Fruit fly (Drosophila melanogaster) whole organism, embryonic: ENCODE measurements around the gene CG31999.

Experiments
- Aef1 ChIP-seq: fragments of 200-800 bp; sonication (Bioruptor generic); IDR thresholded peaks from 3 replicates; pipeline ENCODE4 v1.3.6; 2022; ENCODE audit warnings: missing biosample characterization, missing genetic modification characterization
- BEAF-32 ChIP-seq: fragments of 200-800 bp; sonication (Bioruptor generic); optimal IDR thresholded peaks from 3 replicates; lab custom pipeline; 2017; ENCODE audit warnings: missing biosample characterization, missing genetic modification characterization, mild to moderate bottlenecking, moderate library complexity, missing genetic modification reagents
- CG11723 ChIP-seq: fragments of 200-800 bp; sonication (Bioruptor generic); optimal IDR thresholded peaks from 2 replicates; lab custom pipeline; 2017; ENCODE audit warnings: missing biosample characterization, mild to moderate bottlenecking, missing genetic modification characterization
- CG12769 ChIP-seq: fragments of 200-800 bp; sonication (Bioruptor generic); optimal IDR thresholded peaks from 2 replicates; lab custom pipeline; 2019; ENCODE audit warnings: missing biosample characterization, mild to moderate bottlenecking, missing genetic modification characterization, moderate library complexity
- CG1603 ChIP-seq: fragments of 200-800 bp; sonication (Bioruptor generic); optimal IDR thresholded peaks from 2 replicates; lab custom pipeline; 2019; ENCODE audit warnings: missing biosample characterization, mild to moderate bottlenecking, missing genetic modification characterization, moderate library complexity
- CG17359 ChIP-seq: fragments of 200-800 bp; sonication (Bioruptor generic); optimal IDR thresholded peaks from 3 replicates; lab custom pipeline; 2018; ENCODE audit warnings: missing biosample characterization, mild to moderate bottlenecking, missing genetic modification characterization, moderate library complexity
- CG17802 ChIP-seq: fragments of 200-800 bp; sonication (Bioruptor generic); optimal IDR thresholded peaks from 2 replicates; lab custom pipeline; 2018; ENCODE audit warnings: missing biosample characterization, mild to moderate bottlenecking, missing genetic modification characterization, moderate library complexity
- CG17912 ChIP-seq: fragments of 200-800 bp; sonication (Bioruptor generic); optimal IDR thresholded peaks from 2 replicates; lab custom pipeline; 2018; ENCODE audit warnings: missing biosample characterization, mild to moderate bottlenecking, missing genetic modification characterization
- CG2199 ChIP-seq: fragments of 200-800 bp; sonication (Bioruptor generic); IDR thresholded peaks from 3 replicates; pipeline ENCODE4 v1.3.6; 2022; ENCODE audit warnings: missing biosample characterization, missing genetic modification characterization
- CG30020 ChIP-seq: fragments of 200-800 bp; optimal IDR thresholded peaks from 2 replicates; lab custom pipeline; 2019; ENCODE audit warnings: missing biosample characterization, mild to moderate bottlenecking, missing genetic modification characterization, moderate library complexity
- CG4730 ChIP-seq: fragments of 200-800 bp; sonication (Bioruptor generic); IDR thresholded peaks from 2 replicates; pipeline ENCODE4 v1.3.6; 2022; ENCODE audit warnings: missing biosample characterization, missing genetic modification characterization
- CG8290 ChIP-seq, 3 experiments: fragments of 200-800 bp; sonication (Bioruptor generic); optimal IDR thresholded peaks; 2 replicates each; lab custom pipeline; 2016 to 2019; ENCODE audit warnings: missing biosample characterization in 3 of 3, missing genetic modification characterization in 3 of 3, mild to moderate bottlenecking in 2 of 3, moderate library complexity in 1 of 3
- CkIIα-i1 ChIP-seq: fragments of 200-800 bp; sonication (Bioruptor generic); IDR thresholded peaks from 2 replicates; pipeline ENCODE4 v1.3.6; 2022; ENCODE audit warnings: missing biosample characterization, missing genetic modification characterization
- D19A ChIP-seq: fragments of 200-800 bp; optimal IDR thresholded peaks from 3 replicates; lab custom pipeline; 2019; ENCODE audit warnings: missing biosample characterization, mild to moderate bottlenecking, missing genetic modification characterization, moderate library complexity
- Deaf1 ChIP-seq: fragments of 200-800 bp; optimal IDR thresholded peaks from 3 replicates; lab custom pipeline; 2019; ENCODE audit warnings: missing biosample characterization, mild to moderate bottlenecking, missing genetic modification characterization, moderate library complexity
- Dip2 ChIP-seq: fragments of 200-800 bp; sonication (Bioruptor generic); IDR thresholded peaks from 2 replicates; pipeline ENCODE4 v1.3.6; 2022; ENCODE audit warnings: missing biosample characterization, missing genetic modification characterization
- Eip74EF ChIP-seq, 2 experiments: fragments of 200-800 bp in 1 of 2; fragments of >200 bp in 1 of 2; sonication (Bioruptor generic) in 1 of 2; optimal IDR thresholded peaks; 2 replicates each; lab custom pipeline; 2017 to 2019; ENCODE audit warnings: missing biosample characterization in 2 of 2, missing genetic modification characterization in 2 of 2, mild to moderate bottlenecking in 1 of 2, moderate library complexity in 1 of 2
- Ets97D ChIP-seq: fragments of 200-800 bp; sonication (Bioruptor generic); optimal IDR thresholded peaks from 3 replicates; lab custom pipeline; 2016; ENCODE audit warnings: missing biosample characterization, missing genetic modification characterization
- HmgD ChIP-seq: fragments of 200-800 bp; sonication (Bioruptor generic); optimal IDR thresholded peaks from 3 replicates; lab custom pipeline; 2016; ENCODE audit warnings: missing biosample characterization, missing genetic modification characterization
- MESR4 ChIP-seq: fragments of 200-800 bp; sonication (Bioruptor generic); optimal IDR thresholded peaks from 2 replicates; lab custom pipeline; 2018; ENCODE audit warnings: missing biosample characterization, mild to moderate bottlenecking, missing genetic modification characterization, moderate library complexity
- Med ChIP-seq: fragments of 200-800 bp; sonication (Bioruptor generic); peaks from one replicate; lab custom pipeline; 2016; ENCODE audit warnings: missing biosample characterization, missing genetic modification characterization, mild to moderate bottlenecking, inconsistent platforms, moderate library complexity
- Mes4 ChIP-seq: fragments of 200-800 bp; sonication (Bioruptor generic); optimal IDR thresholded peaks from 2 replicates; lab custom pipeline; 2016; ENCODE audit warnings: missing biosample characterization, missing genetic modification characterization
- Pdp1 ChIP-seq, 2 experiments: fragments of 200-800 bp; sonication (Bioruptor generic); optimal IDR thresholded peaks; 3 replicates each; lab custom pipeline; 2016; ENCODE audit warnings: missing biosample characterization in 2 of 2, missing genetic modification characterization in 2 of 2, mild to moderate bottlenecking in 1 of 2, moderate library complexity in 1 of 2
- Poxn ChIP-seq: fragments of 200-800 bp; sonication (Bioruptor generic); IDR thresholded peaks from 2 replicates; pipeline ENCODE4 v1.3.6; 2022; ENCODE audit warnings: missing biosample characterization, missing genetic modification characterization
- Sry-δ ChIP-seq: fragments of 200-800 bp; sonication (Bioruptor generic); optimal IDR thresholded peaks from 2 replicates; lab custom pipeline; 2016; ENCODE audit warnings: missing biosample characterization, missing genetic modification characterization
- al ChIP-seq: fragments of 200-800 bp; sonication (Bioruptor generic); IDR thresholded peaks from 2 replicates; pipeline ENCODE4 v1.3.6; 2022; ENCODE audit warnings: missing biosample characterization, missing genetic modification characterization
- ase ChIP-seq: fragments of 200-800 bp; sonication (Bioruptor generic); IDR thresholded peaks from 3 replicates; pipeline ENCODE4 v1.3.6; 2022; ENCODE audit warnings: missing biosample characterization, missing genetic modification characterization
- caup ChIP-seq: fragments of 200-800 bp; sonication (Bioruptor generic); optimal IDR thresholded peaks from 3 replicates; lab custom pipeline; 2017; ENCODE audit warnings: missing biosample characterization, mild to moderate bottlenecking, missing genetic modification characterization, moderate library complexity; ENCODE audit not compliant: severe bottlenecking
- cg ChIP-seq: fragments of 200-800 bp; sonication (Bioruptor generic); optimal IDR thresholded peaks from 3 replicates; lab custom pipeline; 2019; ENCODE audit warnings: missing biosample characterization, mild to moderate bottlenecking, missing genetic modification characterization, moderate library complexity
- ci ChIP-seq: fragments of 200-800 bp; sonication (Bioruptor generic); IDR thresholded peaks from 3 replicates; pipeline ENCODE4 v1.3.6; 2022; ENCODE audit warnings: missing biosample characterization, missing genetic modification characterization
- crol ChIP-seq: fragments of 200-800 bp; sonication (Bioruptor generic); IDR thresholded peaks from 2 replicates; pipeline ENCODE4 v1.3.6; 2022; ENCODE audit warnings: missing biosample characterization, missing genetic modification characterization
- emc ChIP-seq: fragments of 200-800 bp; sonication (Bioruptor generic); optimal IDR thresholded peaks from 2 replicates; lab custom pipeline; 2016; ENCODE audit warnings: missing biosample characterization, missing genetic modification characterization
- eve ChIP-seq, 2 experiments: fragments of >200 bp; optimal IDR thresholded peaks; 2 replicates each; lab custom pipeline; 2017; ENCODE audit warnings: missing biosample characterization in 2 of 2, missing genetic modification characterization in 2 of 2
- ewg ChIP-seq: fragments of 200-800 bp; sonication (Bioruptor generic); optimal IDR thresholded peaks from 3 replicates; lab custom pipeline; 2017; ENCODE audit warnings: mild to moderate bottlenecking, missing biosample characterization, missing genetic modification reagents, missing genetic modification characterization
- fd64A ChIP-seq: fragments of 200-800 bp; sonication (Bioruptor generic); optimal IDR thresholded peaks from 3 replicates; lab custom pipeline; 2018; ENCODE audit warnings: missing biosample characterization, mild to moderate bottlenecking, missing genetic modification characterization
- gcm ChIP-seq: fragments of 200-800 bp; sonication (Bioruptor generic); optimal IDR thresholded peaks from 2 replicates; lab custom pipeline; 2019; ENCODE audit warnings: missing biosample characterization, mild to moderate bottlenecking, missing genetic modification characterization, moderate library complexity
- knrl ChIP-seq: fragments of 200-800 bp; sonication (Bioruptor generic); IDR thresholded peaks from 3 replicates; pipeline ENCODE4 v1.3.6; 2022; ENCODE audit warnings: missing biosample characterization, missing genetic modification characterization; ENCODE audit not compliant: partially characterized antibody
- nerfin-1 ChIP-seq: fragments of 200-800 bp; sonication (Bioruptor generic); optimal IDR thresholded peaks from 3 replicates; lab custom pipeline; 2019; ENCODE audit warnings: missing biosample characterization, mild to moderate bottlenecking, missing genetic modification characterization, moderate library complexity
- onecut ChIP-seq: fragments of 200-800 bp; sonication (Bioruptor generic); IDR thresholded peaks from 2 replicates; pipeline ENCODE4 v1.3.6; 2022; ENCODE audit warnings: missing biosample characterization, missing genetic modification characterization
- pfk ChIP-seq: fragments of 200-800 bp; sonication (Bioruptor generic); optimal IDR thresholded peaks from 2 replicates; lab custom pipeline; 2018; ENCODE audit warnings: missing biosample characterization, mild to moderate bottlenecking, missing genetic modification characterization, moderate library complexity
- pzg ChIP-seq: fragments of 200-800 bp; sonication (Bioruptor generic); optimal IDR thresholded peaks from 3 replicates; lab custom pipeline; 2018; ENCODE audit warnings: missing biosample characterization, mild to moderate bottlenecking, missing genetic modification characterization, moderate library complexity
- row ChIP-seq: fragments of 200-800 bp; sonication (Bioruptor generic); IDR thresholded peaks from 3 replicates; pipeline ENCODE4 v1.3.6; 2022; ENCODE audit warnings: missing biosample characterization, missing genetic modification characterization
- sens ChIP-seq: fragments of 200-800 bp; sonication (Bioruptor generic); peaks from one replicate; lab custom pipeline; 2016; ENCODE audit warnings: missing biosample characterization, missing genetic modification characterization
- seq ChIP-seq: fragments of 200-800 bp; sonication (Bioruptor generic); IDR thresholded peaks from 2 replicates; pipeline ENCODE4 v1.3.6; 2022; ENCODE audit warnings: missing biosample characterization, missing genetic modification characterization
- sisA ChIP-seq: fragments of 200-800 bp; sonication (Bioruptor generic); IDR thresholded peaks from 2 replicates; pipeline ENCODE4 v1.3.6; 2022; ENCODE audit warnings: missing biosample characterization, missing genetic modification characterization
- slou ChIP-seq: fragments of 200-800 bp; sonication (Bioruptor generic); optimal IDR thresholded peaks from 3 replicates; lab custom pipeline; 2016; ENCODE audit warnings: missing biosample characterization, missing genetic modification characterization
- sqz ChIP-seq: fragments of 200-800 bp; sonication (Bioruptor generic); optimal IDR thresholded peaks from 3 replicates; lab custom pipeline; 2018; ENCODE audit warnings: missing biosample characterization, mild to moderate bottlenecking, missing genetic modification characterization
- sug ChIP-seq: fragments of 200-800 bp; optimal IDR thresholded peaks from 2 replicates; lab custom pipeline; 2019; ENCODE audit warnings: missing biosample characterization, mild to moderate bottlenecking, missing genetic modification characterization, moderate library complexity
- wek ChIP-seq: fragments of 200-800 bp; sonication (Bioruptor generic); optimal IDR thresholded peaks from 3 replicates; lab custom pipeline; 2018; ENCODE audit warnings: missing biosample characterization, mild to moderate bottlenecking, missing genetic modification characterization, moderate library complexity

The CG31999 gene

dm6 chr4:181639-182038, 45.9 kb downstream of the CG31999 start:
- peak; percentile 88 for TF ChIP-seq CG30020 (tag; lab: Kevin White, UChicago)
- peak; percentile 53 for TF ChIP-seq sens (GFP tag; lab: Kevin White, UChicago)
- TF ChIP-seq CG1603 (tag; lab: Kevin White, UChicago): peak; percentile 73
- peak; percentile 32 for TF ChIP-seq wek
- no peak for TF ChIP-seq sisA
- no peak for TF ChIP-seq sqz (GFP tag; lab: Kevin White, UChicago)
- TF ChIP-seq CG11723 (GFP tag; lab: Kevin White, UChicago): peak; percentile 85
- TF ChIP-seq Pdp1 (GFP tag; optimal IDR thresholded peaks at IDR 0.05; lab: Kevin White, UChicago): peak in 1 of 2 experiments; percentile 77
- peak; percentile 24 for TF ChIP-seq caup (GFP tag; lab: Kevin White, UChicago)
- TF ChIP-seq D19A (tag; lab: Kevin White, UChicago): peak; percentile 24
- TF ChIP-seq row: peak; percentile 38; the same call in 1 of the 3 replicates
- no peak for TF ChIP-seq CkIIα-i1 (GFP tag; lab: Robert Waterston, UW)
- peak; percentile 63 for TF ChIP-seq pfk (GFP tag; lab: Kevin White, UChicago)
- TF ChIP-seq Med: peak; percentile 84
- TF ChIP-seq onecut (GFP tag; lab: Robert Waterston, UW): peak; percentile 5; the same call in 1 of the 2 replicates
- peak; percentile 23 for TF ChIP-seq CG8290 (GFP tag; optimal IDR thresholded peaks at IDR 0.05; lab: Kevin White, UChicago)
- TF ChIP-seq CG8290 (tag; optimal IDR thresholded peaks at IDR 0.05; lab: Kevin White, UChicago): peak in 1 of 2 experiments; percentile 58
- peak; percentile 78 for TF ChIP-seq CG17802
- TF ChIP-seq Deaf1: peak; percentile 91
- TF ChIP-seq crol: no peak
- peak; percentile 91 for TF ChIP-seq CG2199 (GFP tag; lab: Robert Waterston, UW)
- peak; percentile 5 for TF ChIP-seq MESR4 (GFP tag; lab: Kevin White, UChicago)
- no peak for TF ChIP-seq Dip2 (GFP tag; lab: Robert Waterston, UW)
- peak; percentile 5 for TF ChIP-seq CG17359
- TF ChIP-seq CG12769 (tag; lab: Kevin White, UChicago): peak; percentile 8

- TF ChIP-seq CG17802 (peak; percentile 92), sug (tag; lab: Kevin White, UChicago) (no peak), ase (GFP tag; lab: Robert Waterston, UW) (no peak), ewg (no peak), gcm (GFP tag; lab: Kevin White, UChicago) (no peak), Mes4 (GFP tag; lab: Kevin White, UChicago) (peak; percentile 18), CG17912 (no peak), seq (GFP tag; lab: Robert Waterston, UW) (0 out of 2 replicates have a peak, but pooled peaks have one; percentile 8), Sry-δ (GFP tag; lab: Kevin White, UChicago) (peak; percentile 7), CG4730 (GFP tag; lab: Robert Waterston, UW) (no peak), BEAF-32 (GFP tag; lab: Kevin White, UChicago) (peak; percentile 32), nerfin-1 (no peak), Aef1 (no peak), Eip74EF (GFP tag; optimal IDR thresholded peaks at IDR 0.05; lab: Kevin White, UChicago) (peak in 1 of 2 experiments; percentile 16), fd64A (GFP tag; lab: Kevin White, UChicago) (no peak), pzg (GFP tag; lab: Kevin White, UChicago) (peak; percentile 15), Med (peak; percentile 80), CG11723 (GFP tag; lab: Kevin White, UChicago) (peak; percentile 73), cg (GFP tag; lab: Kevin White, UChicago) (peak; percentile 1), slou (GFP tag; lab: Kevin White, UChicago) (no peak), HmgD (GFP tag; lab: Kevin White, UChicago) (no peak), emc (GFP tag; lab: Kevin White, UChicago) (no peak), al (no peak), Ets97D (peak; percentile 33), Poxn (GFP tag; lab: Robert Waterston, UW) (no peak), knrl (no peak), CG1603 (tag; lab: Kevin White, UChicago) (peak; percentile 59), ci (no peak), eve (GFP tag; optimal IDR thresholded peaks at IDR 0.05; lab: Kevin White, UChicago) (peak in 1 of 2 experiments; percentile 21)
Measured at dm6 chr4:180780-181179, 46.8 kb downstream of the CG31999 start.
